Worm (Caenorhabditis elegans): ENCODE data around the gene cpd-2.

- TF ChIP-seq F10E7.11 (tag; optimal IDR thresholded peaks at IDR 0.05) = no peak
- no peak for TF ChIP-seq cebp-1 (GFP tag; IDR thresholded peaks at IDR 0.05)
- no peak for TF ChIP-seq cebp-1 (tag; optimal IDR thresholded peaks at IDR 0.05)
- no peak for TF ChIP-seq xnd-1 (tag; optimal IDR thresholded peaks at IDR 0.05)
- no peak for TF ChIP-seq lsy-27 (tag; optimal IDR thresholded peaks at IDR 0.05; ENCODE audit: borderline replicate concordance, insufficient read depth)
- no peak for TF ChIP-seq die-1 (tag; optimal IDR thresholded peaks at IDR 0.05)
- TF ChIP-seq F52B5.7 (tag; optimal IDR thresholded peaks at IDR 0.05) = no peak
- no peak for TF ChIP-seq ekl-4 (GFP tag; IDR thresholded peaks at IDR 0.05)
- TF ChIP-seq nhr-120 (GFP tag; IDR thresholded peaks at IDR 0.05) = no peak
- TF ChIP-seq unc-62 (GFP tag; optimal IDR thresholded peaks at IDR 0.05) = no peak
Observed at ce11 chrX:16085094-16085493, 35.4 kb downstream of the cpd-2 start, which contains the start of gene C30F2.2.
